Worm (Caenorhabditis elegans) whole organism, L1 larva: ENCODE data around the gene F09F9.3.

Experiments used
- C16A3.4 ChIP-seq: fragments of 150-350 bp; optimal IDR thresholded peaks from 2 replicates; lab custom pipeline; 2014; ENCODE audit warnings: missing biosample characterization, missing genetic modification characterization
- F16B12.6 ChIP-seq: fragments of 150-350 bp; optimal IDR thresholded peaks from 2 replicates; lab custom pipeline; 2014; ENCODE audit warnings: missing biosample characterization, missing genetic modification characterization
- alr-1 ChIP-seq: fragments of 200-800 bp; sonication (Bioruptor generic); optimal IDR thresholded peaks from 2 replicates; lab custom pipeline; 2018; ENCODE audit warnings: borderline replicate concordance, mild to moderate bottlenecking, missing genetic modification characterization, missing compliant biosample characterization
- aly-2 ChIP-seq: fragments of 150-350 bp; optimal IDR thresholded peaks from 2 replicates; lab custom pipeline; 2014; ENCODE audit warnings: missing biosample characterization, missing genetic modification characterization
- ama-1 ChIP-seq: fragments of 150-350 bp; optimal IDR thresholded peaks from 2 replicates; lab custom pipeline; 2014
- ceh-63 ChIP-seq: fragments of 200-800 bp; sonication (Bioruptor generic); optimal IDR thresholded peaks from 2 replicates; lab custom pipeline; 2018; ENCODE audit warnings: mild to moderate bottlenecking, missing genetic modification characterization, missing compliant biosample characterization
- ceh-82 ChIP-seq, 3 experiments: fragments of 150-350 bp in 1 of 3; sonication (generic microtip) in 2 of 3; optimal IDR thresholded peaks; 2 replicates each; lab custom pipeline; 2014 to 2017; ENCODE audit warnings: missing biosample characterization in 3 of 3, missing genetic modification characterization in 3 of 3
- ceh-88 ChIP-seq: fragments of 200-800 bp; sonication (Bioruptor generic); IDR thresholded peaks from 2 replicates; pipeline ENCODE4 v1.3.6; 2022; ENCODE audit warnings: missing genetic modification characterization, missing compliant biosample characterization
- efl-1 ChIP-seq, 4 experiments: fragments of 150-350 bp; optimal IDR thresholded peaks in 3 of 4; peaks in 1 of 4; 1 replicate in 1 of 4; 2 replicates in 3 of 4; lab custom pipeline; 2014; ENCODE audit warnings: missing biosample characterization in 2 of 4, missing genetic modification characterization in 2 of 4, missing genetic modification reagents in 2 of 4
- egl-13 ChIP-seq: sonication (generic microtip); optimal IDR thresholded peaks from 2 replicates; lab custom pipeline; 2016; ENCODE audit warnings: missing genotype, missing genetic modification reagents, missing genetic modification characterization, missing compliant biosample characterization
- egl-27 ChIP-seq, 2 experiments: fragments of 150-350 bp in 1 of 2; sonication (generic microtip); optimal IDR thresholded peaks; 3 replicates each; lab custom pipeline; 2017 to 2018; ENCODE audit warnings: missing biosample characterization in 2 of 2, missing genetic modification characterization in 2 of 2, missing genetic modification reagents in 2 of 2
- elt-2 ChIP-seq: sonication (generic microtip); optimal IDR thresholded peaks from 2 replicates; lab custom pipeline; 2016; ENCODE audit warnings: missing genetic modification characterization, mild to moderate bottlenecking, inconsistent platforms, missing compliant biosample characterization, missing genetic modification reagents
- elt-3 ChIP-seq, 6 experiments: fragments of 150-350 bp in 1 of 6; sonication (generic microtip); optimal IDR thresholded peaks; 2 replicates each; lab custom pipeline; 2017 to 2018; ENCODE audit warnings: missing biosample characterization in 6 of 6, missing genetic modification characterization in 6 of 6, inconsistent platforms in 1 of 6
- ets-5 ChIP-seq: fragments of 200-800 bp; sonication (Bioruptor generic); IDR thresholded peaks from 2 replicates; pipeline ENCODE4 v1.3.6; 2022; ENCODE audit warnings: missing genetic modification characterization, missing compliant biosample characterization
- fkh-10 ChIP-seq: sonication (generic microtip); optimal IDR thresholded peaks from 2 replicates; lab custom pipeline; 2017; ENCODE audit warnings: missing biosample characterization, missing genetic modification reagents, missing genetic modification characterization
- fos-1 ChIP-seq: fragments of 150-350 bp; optimal IDR thresholded peaks from 2 replicates; lab custom pipeline; 2014; ENCODE audit warnings: missing biosample characterization, missing genetic modification characterization
- grh-1 ChIP-seq: fragments of 200-800 bp; sonication (Bioruptor generic); IDR thresholded peaks from 2 replicates; pipeline ENCODE4 v1.3.6; 2022; ENCODE audit warnings: missing genetic modification reagents, missing genetic modification characterization, missing compliant biosample characterization
- hlh-17 ChIP-seq: fragments of 200-800 bp; sonication (Bioruptor generic); optimal IDR thresholded peaks from 2 replicates; lab custom pipeline; 2018; ENCODE audit warnings: missing genetic modification characterization, mild to moderate bottlenecking, missing compliant biosample characterization, moderate library complexity, borderline replicate concordance
- hlh-4 ChIP-seq: sonication (generic microtip); optimal IDR thresholded peaks from 2 replicates; lab custom pipeline; 2016; ENCODE audit warnings: mild to moderate bottlenecking, missing genetic modification characterization, missing compliant biosample characterization
- hpl-2 ChIP-seq: fragments of 150-350 bp; optimal IDR thresholded peaks from 2 replicates; lab custom pipeline; 2014; ENCODE audit warnings: missing biosample characterization, missing genetic modification reagents, missing genetic modification characterization
- isw-1 ChIP-seq: fragments of 200-800 bp; sonication (Bioruptor generic); IDR thresholded peaks from 2 replicates; pipeline ENCODE4 v1.3.6; 2022; ENCODE audit warnings: missing genetic modification characterization, missing compliant biosample characterization
- lin-13 ChIP-seq: fragments of 150-350 bp; optimal IDR thresholded peaks from 2 replicates; lab custom pipeline; 2014; ENCODE audit warnings: missing biosample characterization, missing genetic modification reagents, missing genetic modification characterization
- lin-39 ChIP-seq: fragments of 150-350 bp; optimal IDR thresholded peaks from 2 replicates; lab custom pipeline; 2014; ENCODE audit warnings: missing biosample characterization, missing genetic modification reagents, missing genetic modification characterization
- lir-3 ChIP-seq: sonication (generic microtip); optimal IDR thresholded peaks from 2 replicates; lab custom pipeline; 2016; ENCODE audit warnings: mild to moderate bottlenecking, missing genetic modification characterization, moderate library complexity, missing compliant biosample characterization; ENCODE audit not compliant: poor library complexity
- mdl-1 ChIP-seq, 2 experiments: fragments of 150-350 bp; optimal IDR thresholded peaks; 2 replicates each; lab custom pipeline; 2014 to 2017; ENCODE audit warnings: missing biosample characterization in 2 of 2, missing genetic modification characterization in 2 of 2, inconsistent platforms in 1 of 2
- mep-1 ChIP-seq: fragments of 150-350 bp; optimal IDR thresholded peaks from 2 replicates; lab custom pipeline; 2014; ENCODE audit warnings: missing biosample characterization, missing genetic modification characterization
- nhr-12 ChIP-seq: sonication (generic microtip); optimal IDR thresholded peaks from 2 replicates; lab custom pipeline; 2017; ENCODE audit warnings: missing biosample characterization, missing genetic modification characterization
- nhr-20 ChIP-seq: sonication (generic microtip); optimal IDR thresholded peaks from 2 replicates; lab custom pipeline; 2016; ENCODE audit warnings: mild to moderate bottlenecking, missing genetic modification characterization, missing compliant biosample characterization
- nhr-237 ChIP-seq: fragments of 150-350 bp; optimal IDR thresholded peaks from 2 replicates; lab custom pipeline; 2014; ENCODE audit warnings: missing biosample characterization, missing genetic modification characterization
- nhr-28 ChIP-seq: fragments of 150-350 bp; optimal IDR thresholded peaks from 2 replicates; lab custom pipeline; 2014; ENCODE audit warnings: missing biosample characterization, missing genetic modification characterization
- nhr-47 ChIP-seq: sonication (generic microtip); optimal IDR thresholded peaks from 2 replicates; lab custom pipeline; 2016; ENCODE audit warnings: mild to moderate bottlenecking, missing genetic modification characterization, moderate library complexity, missing compliant biosample characterization
- nhr-71 ChIP-seq: sonication (generic microtip); optimal IDR thresholded peaks from 2 replicates; lab custom pipeline; 2016; ENCODE audit warnings: mild to moderate bottlenecking, missing genetic modification characterization, moderate library complexity, missing compliant biosample characterization
- nhr-77 ChIP-seq: fragments of 150-350 bp; optimal IDR thresholded peaks from 2 replicates; lab custom pipeline; 2014; ENCODE audit warnings: missing biosample characterization, missing genetic modification characterization
- nhr-85 ChIP-seq: sonication (generic microtip); peaks from one replicate; lab custom pipeline; 2016; ENCODE audit warnings: missing genetic modification characterization, inconsistent platforms, missing compliant biosample characterization
- nhr-90 ChIP-seq: sonication (generic microtip); optimal IDR thresholded peaks from 2 replicates; lab custom pipeline; 2016; ENCODE audit warnings: mild to moderate bottlenecking, missing genetic modification characterization, missing compliant biosample characterization; ENCODE audit not compliant: poor library complexity
- pag-3 ChIP-seq: sonication (generic microtip); optimal IDR thresholded peaks from 2 replicates; lab custom pipeline; 2017; ENCODE audit warnings: missing genetic modification characterization, mild to moderate bottlenecking, missing compliant biosample characterization, antibody characterized with exemption, borderline replicate concordance; ENCODE audit not compliant: insufficient read depth
- pqm-1 ChIP-seq: sonication (generic microtip); optimal IDR thresholded peaks from 3 replicates; lab custom pipeline; 2017; ENCODE audit warnings: missing biosample characterization, missing genetic modification characterization
- rnt-1 ChIP-seq: sonication (generic microtip); optimal IDR thresholded peaks from 2 replicates; lab custom pipeline; 2016; ENCODE audit warnings: mild to moderate bottlenecking, missing genetic modification characterization, moderate library complexity, missing compliant biosample characterization
- snpc-4 ChIP-seq: fragments of 150-350 bp; optimal IDR thresholded peaks from 2 replicates; lab custom pipeline; 2014; ENCODE audit warnings: missing biosample characterization, missing genetic modification characterization
- sup-37 ChIP-seq: fragments of 200-800 bp; sonication (Bioruptor generic); optimal IDR thresholded peaks from 2 replicates; lab custom pipeline; 2018; ENCODE audit warnings: mild to moderate bottlenecking, missing genetic modification characterization, missing compliant biosample characterization
- tbx-2 ChIP-seq: sonication (generic microtip); optimal IDR thresholded peaks from 2 replicates; lab custom pipeline; 2016; ENCODE audit warnings: missing genetic modification characterization, missing compliant biosample characterization
- tlp-1 ChIP-seq: fragments of 150-350 bp; optimal IDR thresholded peaks from 2 replicates; lab custom pipeline; 2014; ENCODE audit warnings: missing biosample characterization, missing genetic modification characterization
- unc-30 ChIP-seq: sonication (generic microtip); optimal IDR thresholded peaks from 2 replicates; lab custom pipeline; 2017; ENCODE audit warnings: missing biosample characterization, missing genetic modification characterization
- unc-86 ChIP-seq: sonication (generic microtip); optimal IDR thresholded peaks from 2 replicates; lab custom pipeline; 2016; ENCODE audit warnings: missing genetic modification characterization, missing compliant biosample characterization
- unc-98 ChIP-seq: fragments of 200-800 bp; sonication (Bioruptor generic); IDR thresholded peaks from 2 replicates; pipeline ENCODE4 v1.3.6; 2022; ENCODE audit warnings: missing genetic modification characterization, missing compliant biosample characterization
- vab-15 ChIP-seq: sonication (generic microtip); optimal IDR thresholded peaks from 2 replicates; lab custom pipeline; 2017; ENCODE audit warnings: missing genotype, mild to moderate bottlenecking, missing genetic modification characterization, missing compliant biosample characterization
- xbp-1 ChIP-seq: sonication (generic microtip); optimal IDR thresholded peaks from 2 replicates; lab custom pipeline; 2016; ENCODE audit warnings: missing genetic modification characterization, missing compliant biosample characterization
- zag-1 ChIP-seq: fragments of 150-350 bp; optimal IDR thresholded peaks from 2 replicates; lab custom pipeline; 2014; ENCODE audit warnings: missing biosample characterization, missing genetic modification characterization
- ztf-11 ChIP-seq, 2 experiments: sonication (generic microtip); optimal IDR thresholded peaks; 2 replicates each; lab custom pipeline; 2016 to 2017; ENCODE audit warnings: missing genetic modification characterization in 2 of 2, missing biosample characterization in 1 of 2, missing compliant biosample characterization in 1 of 2
- ztf-4 ChIP-seq: fragments of 150-350 bp; optimal IDR thresholded peaks from 2 replicates; lab custom pipeline; 2014; ENCODE audit warnings: missing biosample characterization, missing genetic modification characterization

F09F9.3 gene

DNA sequence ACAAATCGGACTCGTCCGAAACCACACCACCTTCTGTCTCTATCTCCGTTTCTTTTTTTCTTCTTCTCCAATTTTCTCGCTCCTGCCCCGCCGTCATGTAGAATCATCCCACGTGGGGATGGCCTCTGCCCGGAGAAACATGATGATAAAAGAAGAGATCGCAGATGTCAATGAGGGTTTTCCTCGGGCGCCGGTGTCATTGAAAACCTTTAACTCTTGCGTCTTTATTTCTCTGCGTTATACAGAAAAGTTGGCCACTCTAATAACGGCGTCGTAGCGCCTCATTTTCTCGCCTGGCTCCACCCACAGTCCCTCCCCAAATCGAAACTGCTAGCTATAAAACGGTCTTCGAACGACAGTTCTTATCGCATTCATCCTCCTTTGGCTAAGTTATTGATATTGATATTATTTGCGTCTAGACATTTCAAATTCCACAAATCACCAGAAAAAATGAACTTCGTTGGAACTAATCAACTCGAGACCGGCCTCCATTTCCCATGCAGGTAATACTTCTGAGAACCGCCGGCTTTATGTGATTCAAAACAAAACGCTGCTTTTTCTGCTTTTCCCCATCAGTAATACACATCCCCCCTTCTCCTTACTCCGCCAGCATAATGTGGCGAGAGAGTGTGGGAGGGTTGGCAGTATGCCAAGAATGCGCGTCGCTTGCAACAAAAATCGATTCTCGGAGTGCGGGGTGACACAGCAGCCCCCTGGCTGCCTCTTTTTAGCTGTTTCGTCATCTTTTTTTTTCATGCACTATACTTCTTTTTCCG lies 24.4 kb upstream of the F09F9.3 start (continued):
- TF ChIP-seq lir-3 (peak; percentile 8), ets-5 (0 out of 2 replicates have a peak, but pooled peaks have one; percentile 14), elt-2 (peak; percentile 40), mep-1 (tag; lab: Kevin White, UChicago) (peak; percentile 66), aly-2 (tag; lab: Kevin White, UChicago) (no peak), nhr-12 (tag; lab: Kevin White, UChicago) (no peak), nhr-71 (tag; lab: Kevin White, UChicago) (peak; percentile 89), efl-1 (optimal IDR thresholded peaks at IDR 0.05; lab: Kevin White, UChicago) (peak; percentile 2 to 22), efl-1 (GFP tag; optimal IDR thresholded peaks at IDR 0.05 in 1 of 2; lab: Kevin White, UChicago) (peak in 1 of 2 experiments; percentile 90), pag-3 (tag; lab: Kevin White, UChicago) (no peak), unc-86 (tag; lab: Kevin White, UChicago) (peak; percentile 69), fkh-10 (GFP tag; lab: Kevin White, UChicago) (peak; percentile 64), tlp-1 (tag; lab: Kevin White, UChicago) (no peak), ceh-88 (GFP tag; lab: Robert Waterston, UW) (0 out of 2 replicates have a peak, but pooled peaks have one; percentile 19), sup-37 (GFP tag; lab: Kevin White, UChicago) (no peak), hlh-4 (no peak), F16B12.6 (tag; lab: Kevin White, UChicago) (peak; percentile 10), ceh-82 (tag; optimal IDR thresholded peaks at IDR 0.05; lab: Kevin White, UChicago) (peak; percentile 40 to 58 (median 58)), ama-1 (lab: Kevin White, UChicago) (peak; percentile 70), rnt-1 (peak; percentile 80), vab-15 (no peak), lin-13 (GFP tag; lab: Kevin White, UChicago) (peak; percentile 56), mdl-1 (tag; optimal IDR thresholded peaks at IDR 0.05; lab: Kevin White, UChicago) (peak; percentile 48 to 99), unc-30 (no peak), ztf-11 (tag; optimal IDR thresholded peaks at IDR 0.05; lab: Kevin White, UChicago) (peak in 1 of 2 experiments; percentile 16), snpc-4 (tag; lab: Kevin White, UChicago) (peak; percentile 7), elt-3 (tag; optimal IDR thresholded peaks at IDR 0.05; lab: Kevin White, UChicago) (peak in 2 of 6 experiments; percentile 39 to 83), tbx-2 (tag; lab: Kevin White, UChicago) (peak; percentile 79), ztf-4 (tag; lab: Kevin White, UChicago) (peak; percentile 24), C16A3.4 (tag; lab: Kevin White, UChicago) (peak; percentile 76), nhr-237 (tag; lab: Kevin White, UChicago) (no peak), egl-27 (tag; optimal IDR thresholded peaks at IDR 0.05; lab: Kevin White, UChicago) (no peak), pqm-1 (tag; lab: Kevin White, UChicago) (no peak), unc-98 (no peak), xbp-1 (peak; percentile 32), hlh-17 (GFP tag; lab: Kevin White, UChicago) (no peak), hpl-2 (GFP tag; lab: Kevin White, UChicago) (no peak), egl-13 (tag; lab: Kevin White, UChicago) (peak; percentile 52), nhr-20 (peak; percentile 91), nhr-47 (tag; lab: Kevin White, UChicago) (peak; percentile 64), zag-1 (tag; lab: Kevin White, UChicago) (no peak), nhr-90 (tag; lab: Kevin White, UChicago) (peak; percentile 79), nhr-85 (tag; lab: Kevin White, UChicago) (peak; percentile 86), ceh-63 (GFP tag; lab: Kevin White, UChicago) (no peak), nhr-77 (tag; lab: Kevin White, UChicago) (peak; percentile 82), lin-39 (tag; lab: Kevin White, UChicago) (peak; percentile 29), grh-1 (GFP tag; lab: Robert Waterston, UW) (0 out of 2 replicates have a peak, but pooled peaks have one; percentile 39), alr-1 (tag; lab: Kevin White, UChicago) (no peak), isw-1 (GFP tag; lab: Robert Waterston, UW) (peak; percentile 44; the same call in 1 of the 2 replicates), fos-1 (tag; lab: Kevin White, UChicago) (peak; percentile 38), nhr-28 (tag; lab: Kevin White, UChicago) (no peak)
